Worm (Caenorhabditis elegans): Measurements from ENCODE around the gene C05G5.2.

DNA sequence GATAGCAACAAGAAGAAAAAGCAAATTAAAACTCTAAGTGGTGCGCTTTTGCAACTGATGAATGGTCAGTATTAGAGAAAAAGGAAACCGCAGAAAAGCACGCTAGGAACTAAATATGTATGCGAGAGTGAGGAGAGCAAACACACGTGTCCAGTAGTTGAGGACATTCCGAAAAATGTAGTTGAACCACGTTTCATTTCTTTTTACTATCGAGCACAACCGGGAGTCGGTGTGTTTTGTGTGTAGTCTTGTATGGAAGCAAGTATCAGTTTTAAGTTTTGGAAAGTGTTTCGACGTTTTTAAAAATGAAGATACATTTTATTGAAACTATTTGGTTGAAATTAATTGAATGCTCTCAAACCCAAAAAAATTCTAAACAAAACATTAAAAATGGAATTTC is 7.1 kb upstream of the C05G5.2 start, which contains the start of gene C05G5.1:
- no peak for TF ChIP-seq ztf-23 (GFP tag; IDR thresholded peaks at IDR 0.05)
- no peak for TF ChIP-seq flt-1 (GFP tag; IDR thresholded peaks at IDR 0.05)
- no peak for TF ChIP-seq klf-2 (GFP tag; conservative IDR thresholded peaks at IDR 0.05)
- no peak for TF ChIP-seq ref-1 (GFP tag; conservative IDR thresholded peaks at IDR 0.05)
- no peak for TF ChIP-seq med-1 (GFP tag; optimal IDR thresholded peaks at IDR 0.05; ENCODE audit: insufficient read depth)
- TF ChIP-seq cog-1 (tag; optimal IDR thresholded peaks at IDR 0.05) = no peak
